Fruit fly (Drosophila melanogaster) whole organism, embryonic: ENCODE data around the gene fok.

Source experiments
- Blimp-1 ChIP-seq: fragments of 200-800 bp; sonication (Bioruptor generic); optimal IDR thresholded peaks from 3 replicates; lab custom pipeline; 2018; ENCODE audit warnings: missing biosample characterization, missing genetic modification characterization, mild to moderate bottlenecking, moderate library complexity, missing genetic modification reagents
- CG11247 ChIP-seq: fragments of 200-800 bp; sonication (Bioruptor generic); IDR thresholded peaks from 2 replicates; pipeline ENCODE4 v1.3.6; 2022; ENCODE audit warnings: missing biosample characterization, missing genetic modification characterization
- CG12071 ChIP-seq: fragments of 200-800 bp; sonication (Bioruptor generic); optimal IDR thresholded peaks from 3 replicates; lab custom pipeline; 2018; ENCODE audit warnings: missing biosample characterization, mild to moderate bottlenecking, missing genetic modification characterization
- CG13424 ChIP-seq: fragments of 200-800 bp; sonication (Bioruptor generic); optimal IDR thresholded peaks from 2 replicates; lab custom pipeline; 2019; ENCODE audit warnings: missing biosample characterization, mild to moderate bottlenecking, missing genetic modification characterization, moderate library complexity
- CG14667 ChIP-seq: fragments of 200-800 bp; sonication (Bioruptor generic); IDR thresholded peaks from 2 replicates; pipeline ENCODE4 v1.3.6; 2022; ENCODE audit warnings: missing biosample characterization, missing genetic modification characterization
- CG1529 ChIP-seq: fragments of 200-800 bp; sonication (Bioruptor generic); optimal IDR thresholded peaks from 3 replicates; lab custom pipeline; 2018; ENCODE audit warnings: missing biosample characterization, missing genetic modification characterization
- CG15479 ChIP-seq: fragments of 200-800 bp; sonication (Bioruptor generic); optimal IDR thresholded peaks from 3 replicates; lab custom pipeline; 2019; ENCODE audit warnings: missing biosample characterization, mild to moderate bottlenecking, missing genetic modification characterization, moderate library complexity
- CG16813 ChIP-seq: fragments of 200-800 bp; sonication (Bioruptor generic); IDR thresholded peaks from 3 replicates; pipeline ENCODE4 v1.3.6; 2022; ENCODE audit warnings: missing biosample characterization, missing genetic modification characterization; ENCODE audit not compliant: partially characterized antibody
- CG17361 ChIP-seq: fragments of 200-800 bp; sonication (Bioruptor generic); IDR thresholded peaks from 3 replicates; pipeline ENCODE4 v1.3.6; 2022; ENCODE audit warnings: missing biosample characterization, missing genetic modification characterization
- CG17829 ChIP-seq: fragments of 200-800 bp; optimal IDR thresholded peaks from 2 replicates; lab custom pipeline; 2019; ENCODE audit warnings: missing biosample characterization, mild to moderate bottlenecking, missing genetic modification characterization, moderate library complexity
- CG18764 ChIP-seq: fragments of 200-800 bp; sonication (Bioruptor generic); optimal IDR thresholded peaks from 3 replicates; lab custom pipeline; 2016; ENCODE audit warnings: missing biosample characterization, missing genetic modification characterization
- CG2129 ChIP-seq: fragments of 200-800 bp; sonication (Bioruptor generic); IDR thresholded peaks from 2 replicates; pipeline ENCODE4 v1.3.6; 2022; ENCODE audit warnings: missing biosample characterization, missing genetic modification characterization; ENCODE audit not compliant: partially characterized antibody
- CG2712 ChIP-seq: fragments of 200-800 bp; optimal IDR thresholded peaks from 3 replicates; lab custom pipeline; 2019; ENCODE audit warnings: missing biosample characterization, mild to moderate bottlenecking, missing genetic modification characterization, moderate library complexity
- CG30403 ChIP-seq: fragments of 200-800 bp; sonication (Bioruptor generic); optimal IDR thresholded peaks from 3 replicates; lab custom pipeline; 2016; ENCODE audit warnings: missing biosample characterization, missing genetic modification characterization
- CG31388 ChIP-seq: fragments of 200-800 bp; sonication (Bioruptor generic); optimal IDR thresholded peaks from 2 replicates; lab custom pipeline; 2016; ENCODE audit warnings: missing biosample characterization, missing genetic modification characterization
- CG3838 ChIP-seq: fragments of 200-800 bp; sonication (Bioruptor generic); optimal IDR thresholded peaks from 3 replicates; lab custom pipeline; 2016; ENCODE audit warnings: missing biosample characterization, missing genetic modification characterization
- CG6791 ChIP-seq: fragments of 200-800 bp; sonication (Bioruptor generic); IDR thresholded peaks from 3 replicates; pipeline ENCODE4 v1.3.6; 2022; ENCODE audit warnings: missing biosample characterization, missing genetic modification characterization; ENCODE audit not compliant: partially characterized antibody
- CG7271 ChIP-seq: fragments of 200-800 bp; sonication (Bioruptor generic); optimal IDR thresholded peaks from 2 replicates; lab custom pipeline; 2018; ENCODE audit warnings: missing biosample characterization, mild to moderate bottlenecking, missing genetic modification characterization, moderate library complexity
- CG7786 ChIP-seq: fragments of 200-800 bp; sonication (Bioruptor generic); optimal IDR thresholded peaks from 2 replicates; lab custom pipeline; 2016; ENCODE audit warnings: missing biosample characterization, missing genetic modification characterization
- CG7963 ChIP-seq: fragments of 200-800 bp; sonication (Bioruptor generic); IDR thresholded peaks from 3 replicates; pipeline ENCODE4 v1.3.6; 2022; ENCODE audit warnings: missing biosample characterization, missing genetic modification characterization; ENCODE audit not compliant: partially characterized antibody
- CG9215 ChIP-seq: fragments of 200-800 bp; sonication (Bioruptor generic); IDR thresholded peaks from 2 replicates; pipeline ENCODE4 v1.3.6; 2022; ENCODE audit warnings: missing biosample characterization, missing genetic modification characterization
- CG9932 ChIP-seq: fragments of 200-800 bp; sonication (Bioruptor generic); IDR thresholded peaks from 2 replicates; pipeline ENCODE4 v1.3.6; 2022; ENCODE audit warnings: missing biosample characterization, missing genetic modification characterization
- D ChIP-seq, 2 experiments: fragments of 200-800 bp in 1 of 2; fragments of >200 bp in 1 of 2; sonication (Bioruptor generic) in 1 of 2; optimal IDR thresholded peaks; 2 replicates in 1 of 2; 3 replicates in 1 of 2; lab custom pipeline; 2017; ENCODE audit warnings: mild to moderate bottlenecking in 1 of 2, missing biosample characterization in 1 of 2, missing genetic modification characterization in 1 of 2, missing genetic modification reagents in 1 of 2
- D19A ChIP-seq: fragments of 200-800 bp; optimal IDR thresholded peaks from 3 replicates; lab custom pipeline; 2019; ENCODE audit warnings: missing biosample characterization, mild to moderate bottlenecking, missing genetic modification characterization, moderate library complexity
- Dfd ChIP-seq, 2 experiments: fragments of >200 bp; optimal IDR thresholded peaks; 2 replicates each; lab custom pipeline; 2017; ENCODE audit warnings: missing biosample characterization in 2 of 2, missing genetic modification characterization in 2 of 2
- Dp ChIP-seq: fragments of 200-800 bp; sonication (Bioruptor generic); optimal IDR thresholded peaks from 2 replicates; lab custom pipeline; 2018; ENCODE audit warnings: missing biosample characterization, mild to moderate bottlenecking, missing genetic modification characterization, moderate library complexity
- HLH3B ChIP-seq: fragments of 200-800 bp; sonication (Bioruptor generic); IDR thresholded peaks from 2 replicates; pipeline ENCODE4 v1.3.6; 2022; ENCODE audit warnings: missing biosample characterization, missing genetic modification characterization
- MBD-R2 ChIP-seq: fragments of 200-800 bp; sonication (Bioruptor generic); IDR thresholded peaks from 2 replicates; pipeline ENCODE4 v1.3.6; 2022; ENCODE audit warnings: missing biosample characterization, missing genetic modification characterization
- Myb ChIP-seq: fragments of 200-800 bp; sonication (Bioruptor generic); optimal IDR thresholded peaks from 2 replicates; lab custom pipeline; 2016; ENCODE audit warnings: missing biosample characterization, missing genetic modification characterization
- NK7.1 ChIP-seq: fragments of 200-800 bp; sonication (Bioruptor generic); optimal IDR thresholded peaks from 3 replicates; lab custom pipeline; 2016; ENCODE audit warnings: missing biosample characterization, missing genetic modification characterization
- Nf-YA ChIP-seq: fragments of 200-800 bp; sonication (Bioruptor generic); IDR thresholded peaks from 2 replicates; pipeline ENCODE4 v1.3.6; 2022; ENCODE audit warnings: missing biosample characterization, missing genetic modification characterization
- Optix ChIP-seq: fragments of 200-800 bp; sonication (Bioruptor generic); IDR thresholded peaks from 3 replicates; pipeline ENCODE4 v1.3.6; 2022; ENCODE audit warnings: missing biosample characterization, missing genetic modification characterization
- Vsx1 ChIP-seq: fragments of 200-800 bp; sonication (Bioruptor generic); optimal IDR thresholded peaks from 2 replicates; lab custom pipeline; 2017; ENCODE audit warnings: missing biosample characterization, mild to moderate bottlenecking, missing genetic modification characterization, missing genetic modification reagents
- aop ChIP-seq: fragments of 200-800 bp; sonication (Bioruptor generic); IDR thresholded peaks from 2 replicates; pipeline ENCODE4 v1.3.6; 2022; ENCODE audit warnings: missing biosample characterization, missing genetic modification characterization
- ash1 ChIP-seq: fragments of 200-800 bp; sonication (Bioruptor generic); optimal IDR thresholded peaks from 2 replicates; lab custom pipeline; 2018; ENCODE audit warnings: missing biosample characterization, mild to moderate bottlenecking, missing genetic modification characterization
- az2 ChIP-seq: fragments of 200-800 bp; sonication (Bioruptor generic); optimal IDR thresholded peaks from 3 replicates; lab custom pipeline; 2016; ENCODE audit warnings: missing biosample characterization, missing genetic modification characterization
- bbx ChIP-seq: fragments of 200-800 bp; sonication (Bioruptor generic); IDR thresholded peaks from 2 replicates; pipeline ENCODE4 v1.3.6; 2022; ENCODE audit warnings: missing biosample characterization, missing genetic modification characterization; ENCODE audit not compliant: partially characterized antibody
- danr ChIP-seq: fragments of 200-800 bp; sonication (Bioruptor generic); IDR thresholded peaks from 2 replicates; pipeline ENCODE4 v1.3.6; 2022; ENCODE audit warnings: missing biosample characterization, missing genetic modification characterization
- ftz-f1 ChIP-seq: fragments of 200-800 bp; sonication (Bioruptor generic); optimal IDR thresholded peaks from 2 replicates; lab custom pipeline; 2016; ENCODE audit warnings: missing biosample characterization, missing genetic modification characterization
- fu2 ChIP-seq: fragments of 200-800 bp; sonication (Bioruptor generic); optimal IDR thresholded peaks from 2 replicates; lab custom pipeline; 2016; ENCODE audit warnings: missing biosample characterization, missing genetic modification characterization
- grau ChIP-seq: fragments of 200-800 bp; optimal IDR thresholded peaks from 3 replicates; lab custom pipeline; 2019; ENCODE audit warnings: missing biosample characterization, mild to moderate bottlenecking, missing genetic modification characterization, moderate library complexity
- inv ChIP-seq: fragments of 200-800 bp; sonication (Bioruptor generic); IDR thresholded peaks from 2 replicates; pipeline ENCODE4 v1.3.6; 2022; ENCODE audit warnings: missing biosample characterization, missing genetic modification characterization; ENCODE audit not compliant: partially characterized antibody
- ken ChIP-seq: fragments of 200-800 bp; sonication (Bioruptor generic); IDR thresholded peaks from 3 replicates; pipeline ENCODE4 v1.3.6; 2022; ENCODE audit warnings: missing biosample characterization, missing genetic modification characterization
- onecut ChIP-seq: fragments of 200-800 bp; sonication (Bioruptor generic); IDR thresholded peaks from 2 replicates; pipeline ENCODE4 v1.3.6; 2022; ENCODE audit warnings: missing biosample characterization, missing genetic modification characterization
- pho ChIP-seq: fragments of 200-800 bp; sonication (Bioruptor generic); optimal IDR thresholded peaks from 2 replicates; lab custom pipeline; 2016; ENCODE audit warnings: missing biosample characterization, missing genetic modification characterization
- prd ChIP-seq, 3 experiments: fragments of >200 bp in 2 of 3; fragments of 200-800 bp in 1 of 3; sonication (Bioruptor generic) in 1 of 3; optimal IDR thresholded peaks in 2 of 3; IDR thresholded peaks in 1 of 3; 2 replicates in 2 of 3; 3 replicates in 1 of 3; pipeline versions ENCODE4 v1.3.6 to Lab custom; 2017 to 2022; ENCODE audit warnings: missing biosample characterization in 1 of 3, missing genetic modification characterization in 1 of 3
- sqz ChIP-seq: fragments of 200-800 bp; sonication (Bioruptor generic); optimal IDR thresholded peaks from 3 replicates; lab custom pipeline; 2018; ENCODE audit warnings: missing biosample characterization, mild to moderate bottlenecking, missing genetic modification characterization
- sr ChIP-seq: fragments of 200-800 bp; sonication (Bioruptor generic); IDR thresholded peaks from 3 replicates; pipeline ENCODE4 v1.3.6; 2022; ENCODE audit warnings: missing biosample characterization, missing genetic modification characterization
- unc-4 ChIP-seq: fragments of 200-800 bp; sonication (Bioruptor generic); IDR thresholded peaks from 2 replicates; pipeline ENCODE4 v1.3.6; 2022; ENCODE audit warnings: missing biosample characterization, missing genetic modification characterization; ENCODE audit not compliant: partially characterized antibody
- unpg ChIP-seq: fragments of 200-800 bp; sonication (Bioruptor generic); optimal IDR thresholded peaks from 3 replicates; lab custom pipeline; 2018; ENCODE audit warnings: missing biosample characterization, mild to moderate bottlenecking, missing genetic modification characterization, moderate library complexity
- wor ChIP-seq: fragments of 200-800 bp; sonication (Bioruptor generic); IDR thresholded peaks from 2 replicates; pipeline ENCODE4 v1.3.6; 2022; ENCODE audit warnings: missing biosample characterization, missing genetic modification characterization

Gene fok

dm6 chr2L:20065516-20065915 is 19.4 kb downstream of the fok start, which contains the start of gene vls (continued):
- no peak for TF ChIP-seq CG3838 (GFP tag; lab: Kevin White, UChicago)
- no peak for TF ChIP-seq ftz-f1 (GFP tag; lab: Kevin White, UChicago)
- no peak for TF ChIP-seq unpg
- no peak for TF ChIP-seq CG17829 (tag; lab: Kevin White, UChicago)
- no peak for TF ChIP-seq CG17361 (GFP tag; lab: Robert Waterston, UW)
- TF ChIP-seq wor (GFP tag; lab: Robert Waterston, UW) = no peak
- no peak for TF ChIP-seq pho
- TF ChIP-seq Nf-YA (GFP tag; lab: Robert Waterston, UW) = no peak
- TF ChIP-seq CG7786 (GFP tag; lab: Kevin White, UChicago) = no peak
- TF ChIP-seq grau (tag; lab: Kevin White, UChicago) = no peak
- TF ChIP-seq danr (GFP tag; lab: Robert Waterston, UW) = no peak
- peak; percentile 84 for TF ChIP-seq sqz (GFP tag; lab: Kevin White, UChicago)
- TF ChIP-seq CG13424 (tag; lab: Kevin White, UChicago) = no peak
- TF ChIP-seq CG1529 = no peak
- TF ChIP-seq D19A = peak; percentile 39
- TF ChIP-seq onecut = no peak
- no peak for TF ChIP-seq Dfd (GFP tag; optimal IDR thresholded peaks at IDR 0.05; lab: Kevin White, UChicago)
- TF ChIP-seq CG14667 (GFP tag; lab: Robert Waterston, UW) = no peak
- peak; percentile 55; the same call in 1 of the 3 replicates for TF ChIP-seq CG7963 (GFP tag; lab: Robert Waterston, UW)
- TF ChIP-seq unc-4 (GFP tag; lab: Robert Waterston, UW) = peak; percentile 78
- peak; percentile 75 for TF ChIP-seq bbx
- no peak for TF ChIP-seq D (optimal IDR thresholded peaks at IDR 0.05; lab: Kevin White, UChicago)
- no peak for TF ChIP-seq D (GFP tag; optimal IDR thresholded peaks at IDR 0.05; lab: Kevin White, UChicago)
- TF ChIP-seq ken (GFP tag; lab: Robert Waterston, UW) = no peak
- no peak for TF ChIP-seq Blimp-1 (GFP tag; lab: Kevin White, UChicago)
- no peak for TF ChIP-seq CG7271 (tag; lab: Kevin White, UChicago)
- no peak for TF ChIP-seq CG12071 (GFP tag; lab: Kevin White, UChicago)
- TF ChIP-seq CG2129 (GFP tag; lab: Robert Waterston, UW) = peak; percentile 60
- no peak for TF ChIP-seq prd (optimal IDR thresholded peaks at IDR 0.05; lab: Kevin White, UChicago)
- TF ChIP-seq prd (GFP tag; IDR thresholded peaks at IDR 0.05; lab: Robert Waterston, UW) = no peak
- no peak for TF ChIP-seq CG18764 (GFP tag; lab: Kevin White, UChicago)
- peak; percentile 50 for TF ChIP-seq inv (GFP tag; lab: Robert Waterston, UW)
- no peak for TF ChIP-seq Vsx1 (GFP tag; lab: Kevin White, UChicago)
- no peak for TF ChIP-seq sr
- TF ChIP-seq HLH3B (GFP tag; lab: Robert Waterston, UW) = no peak
- TF ChIP-seq az2 (GFP tag; lab: Kevin White, UChicago) = no peak
- no peak for TF ChIP-seq CG11247
- TF ChIP-seq fu2 (GFP tag; lab: Kevin White, UChicago) = no peak
- no peak for TF ChIP-seq CG2712
- TF ChIP-seq NK7.1 = no peak
- TF ChIP-seq CG6791 = peak; percentile 79
- TF ChIP-seq CG9215 (GFP tag; lab: Robert Waterston, UW) = no peak
- TF ChIP-seq Optix (GFP tag; lab: Robert Waterston, UW) = no peak
- TF ChIP-seq aop (GFP tag; lab: Robert Waterston, UW) = no peak
- TF ChIP-seq CG15479 = no peak
- peak; percentile 81 for TF ChIP-seq MBD-R2 (GFP tag; lab: Robert Waterston, UW)
- no peak for TF ChIP-seq CG30403
- no peak for TF ChIP-seq ash1 (GFP tag; lab: Kevin White, UChicago)
- no peak for TF ChIP-seq CG9932 (GFP tag; lab: Robert Waterston, UW)
- peak; percentile 60 for TF ChIP-seq Myb (GFP tag; lab: Kevin White, UChicago)
- no peak for TF ChIP-seq CG31388 (GFP tag; lab: Kevin White, UChicago)
- peak; percentile 19 for TF ChIP-seq Dp
- TF ChIP-seq CG16813 (GFP tag; lab: Robert Waterston, UW) = peak; percentile 72
